Fruit fly (Drosophila melanogaster) whole organism, embryonic: ENCODE data around the gene Bet3.

Source experiments
- CG10147 ChIP-seq: fragments of 200-800 bp; sonication (Bioruptor generic); optimal IDR thresholded peaks from 2 replicates; lab custom pipeline; 2019; ENCODE audit warnings: missing biosample characterization, mild to moderate bottlenecking, missing genetic modification characterization, moderate library complexity
- CG1024 ChIP-seq: fragments of 200-800 bp; sonication (Bioruptor generic); IDR thresholded peaks from 2 replicates; pipeline ENCODE4 v1.3.6; 2022; ENCODE audit warnings: missing biosample characterization, missing genetic modification characterization
- CG12104 ChIP-seq: fragments of 200-800 bp; sonication (Bioruptor generic); optimal IDR thresholded peaks from 3 replicates; lab custom pipeline; 2016; ENCODE audit warnings: missing biosample characterization, missing genetic modification characterization
- CG12236 ChIP-seq: fragments of 200-800 bp; sonication (Bioruptor generic); optimal IDR thresholded peaks from 2 replicates; lab custom pipeline; 2016; ENCODE audit warnings: missing biosample characterization, missing genetic modification characterization
- CG12299 ChIP-seq: fragments of 200-800 bp; sonication (Bioruptor generic); optimal IDR thresholded peaks from 2 replicates; lab custom pipeline; 2018; ENCODE audit warnings: missing biosample characterization, mild to moderate bottlenecking, missing genetic modification characterization
- CG12769 ChIP-seq: fragments of 200-800 bp; sonication (Bioruptor generic); optimal IDR thresholded peaks from 2 replicates; lab custom pipeline; 2019; ENCODE audit warnings: missing biosample characterization, mild to moderate bottlenecking, missing genetic modification characterization, moderate library complexity
- CG14014 ChIP-seq: fragments of 200-800 bp; sonication (Bioruptor generic); IDR thresholded peaks from 2 replicates; pipeline ENCODE4 v1.3.6; 2022; ENCODE audit warnings: missing biosample characterization, missing genetic modification characterization
- CG15601 ChIP-seq: fragments of 200-800 bp; sonication (Bioruptor generic); optimal IDR thresholded peaks from 3 replicates; lab custom pipeline; 2019; ENCODE audit warnings: missing biosample characterization, mild to moderate bottlenecking, missing genetic modification characterization, moderate library complexity
- CG15696 ChIP-seq: fragments of 200-800 bp; sonication (Bioruptor generic); optimal IDR thresholded peaks from 2 replicates; lab custom pipeline; 2019; ENCODE audit warnings: missing biosample characterization, mild to moderate bottlenecking, missing genetic modification characterization, moderate library complexity
- CG16863 ChIP-seq: fragments of 200-800 bp; sonication (Bioruptor generic); optimal IDR thresholded peaks from 3 replicates; lab custom pipeline; 2016; ENCODE audit warnings: missing biosample characterization, missing genetic modification characterization
- CG17912 ChIP-seq: fragments of 200-800 bp; sonication (Bioruptor generic); optimal IDR thresholded peaks from 2 replicates; lab custom pipeline; 2018; ENCODE audit warnings: missing biosample characterization, mild to moderate bottlenecking, missing genetic modification characterization
- CG18262 ChIP-seq: fragments of 200-800 bp; optimal IDR thresholded peaks from 3 replicates; lab custom pipeline; 2019; ENCODE audit warnings: missing biosample characterization, mild to moderate bottlenecking, missing genetic modification characterization, moderate library complexity
- CG2120 ChIP-seq: fragments of 200-800 bp; sonication (Bioruptor generic); optimal IDR thresholded peaks from 3 replicates; lab custom pipeline; 2016; ENCODE audit warnings: missing biosample characterization, missing genetic modification characterization
- CG30431 ChIP-seq: fragments of 200-800 bp; sonication (Bioruptor generic); optimal IDR thresholded peaks from 2 replicates; lab custom pipeline; 2017; ENCODE audit warnings: missing biosample characterization, missing genetic modification characterization
- CG3163 ChIP-seq: fragments of 200-800 bp; sonication (Bioruptor generic); optimal IDR thresholded peaks from 3 replicates; lab custom pipeline; 2016; ENCODE audit warnings: missing biosample characterization, missing genetic modification characterization
- CG32767 ChIP-seq: fragments of 200-800 bp; sonication (Bioruptor generic); IDR thresholded peaks from 2 replicates; pipeline ENCODE4 v1.3.6; 2022; ENCODE audit warnings: missing biosample characterization, missing genetic modification characterization
- CG43689 ChIP-seq: fragments of 200-800 bp; sonication (Bioruptor generic); IDR thresholded peaks from 2 replicates; pipeline ENCODE4 v1.3.6; 2022; ENCODE audit warnings: missing biosample characterization, missing genetic modification characterization
- CG7556 ChIP-seq: fragments of 200-800 bp; sonication (Bioruptor generic); optimal IDR thresholded peaks from 2 replicates; lab custom pipeline; 2017; ENCODE audit warnings: missing biosample characterization, mild to moderate bottlenecking, missing genetic modification characterization
- CG8944 ChIP-seq: fragments of 200-800 bp; sonication (Bioruptor generic); optimal IDR thresholded peaks from 3 replicates; lab custom pipeline; 2016; ENCODE audit warnings: missing biosample characterization, missing genetic modification characterization
- D19B ChIP-seq: fragments of 200-800 bp; sonication (Bioruptor generic); optimal IDR thresholded peaks from 2 replicates; lab custom pipeline; 2017; ENCODE audit warnings: missing biosample characterization, mild to moderate bottlenecking, missing genetic modification characterization
- Ets65A ChIP-seq: fragments of 200-800 bp; sonication (Bioruptor generic); peaks from one replicate; lab custom pipeline; 2016; ENCODE audit warnings: missing biosample characterization, missing genetic modification characterization
- Gsc ChIP-seq: fragments of 200-800 bp; sonication (Bioruptor generic); IDR thresholded peaks from 2 replicates; pipeline ENCODE4 v1.3.6; 2022; ENCODE audit warnings: missing biosample characterization, missing genetic modification characterization
- H15 ChIP-seq: fragments of 200-800 bp; sonication (Bioruptor generic); IDR thresholded peaks from 3 replicates; pipeline ENCODE4 v1.3.6; 2022; ENCODE audit warnings: missing biosample characterization, missing genetic modification characterization
- MESR4 ChIP-seq: fragments of 200-800 bp; sonication (Bioruptor generic); optimal IDR thresholded peaks from 2 replicates; lab custom pipeline; 2018; ENCODE audit warnings: missing biosample characterization, mild to moderate bottlenecking, missing genetic modification characterization, moderate library complexity
- Mrtf ChIP-seq: fragments of 200-800 bp; sonication (Bioruptor generic); IDR thresholded peaks from 3 replicates; pipeline ENCODE4 v1.3.6; 2022; ENCODE audit warnings: missing biosample characterization, missing genetic modification characterization
- Nf-YB ChIP-seq: fragments of 200-800 bp; sonication (Bioruptor generic); optimal IDR thresholded peaks from 3 replicates; lab custom pipeline; 2019; ENCODE audit warnings: missing biosample characterization, mild to moderate bottlenecking, missing genetic modification characterization, moderate library complexity
- Pdp1 ChIP-seq, 2 experiments: fragments of 200-800 bp; sonication (Bioruptor generic); optimal IDR thresholded peaks; 3 replicates each; lab custom pipeline; 2016; ENCODE audit warnings: missing biosample characterization in 2 of 2, missing genetic modification characterization in 2 of 2, mild to moderate bottlenecking in 1 of 2, moderate library complexity in 1 of 2
- Ravus ChIP-seq: fragments of 200-800 bp; sonication (Bioruptor generic); IDR thresholded peaks from 2 replicates; pipeline ENCODE4 v1.3.6; 2022; ENCODE audit warnings: missing biosample characterization, missing genetic modification characterization
- Rx ChIP-seq: fragments of 200-800 bp; sonication (Bioruptor generic); IDR thresholded peaks from 2 replicates; pipeline ENCODE4 v1.3.6; 2022; ENCODE audit warnings: missing biosample characterization, missing genetic modification characterization
- Usf ChIP-seq: fragments of 200-800 bp; sonication (Bioruptor generic); optimal IDR thresholded peaks from 2 replicates; lab custom pipeline; 2017; ENCODE audit warnings: missing genotype, missing biosample characterization, missing genetic modification characterization
- al ChIP-seq: fragments of 200-800 bp; sonication (Bioruptor generic); IDR thresholded peaks from 2 replicates; pipeline ENCODE4 v1.3.6; 2022; ENCODE audit warnings: missing biosample characterization, missing genetic modification characterization
- ara ChIP-seq: fragments of 200-800 bp; sonication (Bioruptor generic); IDR thresholded peaks from 2 replicates; pipeline ENCODE4 v1.3.6; 2022; ENCODE audit warnings: missing biosample characterization, missing genetic modification characterization
- bcd ChIP-seq: fragments of 200-800 bp; sonication (Bioruptor generic); optimal IDR thresholded peaks from 2 replicates; lab custom pipeline; 2017; ENCODE audit warnings: missing biosample characterization, mild to moderate bottlenecking, missing genetic modification characterization
- dm ChIP-seq: fragments of 200-800 bp; sonication (Bioruptor generic); optimal IDR thresholded peaks from 3 replicates; lab custom pipeline; 2016; ENCODE audit warnings: missing biosample characterization, missing genetic modification characterization
- dpn ChIP-seq, 2 experiments: fragments of 200-800 bp; sonication (Bioruptor generic); optimal IDR thresholded peaks; 3 replicates each; lab custom pipeline; 2016; ENCODE audit warnings: missing biosample characterization in 2 of 2, missing genetic modification characterization in 2 of 2
- emc ChIP-seq: fragments of 200-800 bp; sonication (Bioruptor generic); optimal IDR thresholded peaks from 2 replicates; lab custom pipeline; 2016; ENCODE audit warnings: missing biosample characterization, missing genetic modification characterization
- fu2 ChIP-seq: fragments of 200-800 bp; sonication (Bioruptor generic); optimal IDR thresholded peaks from 2 replicates; lab custom pipeline; 2016; ENCODE audit warnings: missing biosample characterization, missing genetic modification characterization
- gce ChIP-seq: fragments of 200-800 bp; sonication (Bioruptor generic); IDR thresholded peaks from 3 replicates; pipeline ENCODE4 v1.3.6; 2022; ENCODE audit warnings: missing biosample characterization, missing genetic modification characterization
- gem ChIP-seq: fragments of 200-800 bp; sonication (Bioruptor generic); optimal IDR thresholded peaks from 2 replicates; lab custom pipeline; 2019; ENCODE audit warnings: missing biosample characterization, mild to moderate bottlenecking, missing genetic modification characterization, moderate library complexity
- hth ChIP-seq: fragments of >200 bp; optimal IDR thresholded peaks from 2 replicates; lab custom pipeline; 2017; ENCODE audit warnings: inconsistent platforms
- luna ChIP-seq: fragments of 200-800 bp; sonication (Bioruptor generic); optimal IDR thresholded peaks from 2 replicates; lab custom pipeline; 2016; ENCODE audit warnings: missing biosample characterization, missing genetic modification characterization
- nau ChIP-seq: fragments of 200-800 bp; sonication (Bioruptor generic); optimal IDR thresholded peaks from 3 replicates; lab custom pipeline; 2017; ENCODE audit warnings: missing biosample characterization, mild to moderate bottlenecking, missing genetic modification characterization, missing genetic modification reagents
- onecut ChIP-seq: fragments of 200-800 bp; sonication (Bioruptor generic); IDR thresholded peaks from 2 replicates; pipeline ENCODE4 v1.3.6; 2022; ENCODE audit warnings: missing biosample characterization, missing genetic modification characterization
- pb ChIP-seq: fragments of 200-800 bp; sonication (Bioruptor generic); optimal IDR thresholded peaks from 3 replicates; lab custom pipeline; 2016; ENCODE audit warnings: missing biosample characterization, missing genetic modification characterization
- pum ChIP-seq: fragments of 200-800 bp; sonication (Bioruptor generic); optimal IDR thresholded peaks from 2 replicates; lab custom pipeline; 2016; ENCODE audit warnings: missing biosample characterization, missing genetic modification characterization
- tna ChIP-seq: fragments of 200-800 bp; sonication (Bioruptor generic); IDR thresholded peaks from 2 replicates; pipeline ENCODE4 v1.3.6; 2022; ENCODE audit warnings: missing biosample characterization, missing genetic modification characterization; ENCODE audit not compliant: partially characterized antibody
- tup ChIP-seq: fragments of 200-800 bp; sonication (Bioruptor generic); optimal IDR thresholded peaks from 2 replicates; lab custom pipeline; 2016; ENCODE audit warnings: missing biosample characterization, mild to moderate bottlenecking, missing genetic modification characterization, moderate library complexity
- unc-4 ChIP-seq: fragments of 200-800 bp; sonication (Bioruptor generic); IDR thresholded peaks from 2 replicates; pipeline ENCODE4 v1.3.6; 2022; ENCODE audit warnings: missing biosample characterization, missing genetic modification characterization; ENCODE audit not compliant: partially characterized antibody
- wek ChIP-seq: fragments of 200-800 bp; sonication (Bioruptor generic); optimal IDR thresholded peaks from 3 replicates; lab custom pipeline; 2018; ENCODE audit warnings: missing biosample characterization, mild to moderate bottlenecking, missing genetic modification characterization, moderate library complexity
- zfh2 ChIP-seq: fragments of 200-800 bp; sonication (Bioruptor generic); optimal IDR thresholded peaks from 2 replicates; lab custom pipeline; 2016; ENCODE audit warnings: missing biosample characterization, missing genetic modification characterization

Gene Bet3

DNA sequence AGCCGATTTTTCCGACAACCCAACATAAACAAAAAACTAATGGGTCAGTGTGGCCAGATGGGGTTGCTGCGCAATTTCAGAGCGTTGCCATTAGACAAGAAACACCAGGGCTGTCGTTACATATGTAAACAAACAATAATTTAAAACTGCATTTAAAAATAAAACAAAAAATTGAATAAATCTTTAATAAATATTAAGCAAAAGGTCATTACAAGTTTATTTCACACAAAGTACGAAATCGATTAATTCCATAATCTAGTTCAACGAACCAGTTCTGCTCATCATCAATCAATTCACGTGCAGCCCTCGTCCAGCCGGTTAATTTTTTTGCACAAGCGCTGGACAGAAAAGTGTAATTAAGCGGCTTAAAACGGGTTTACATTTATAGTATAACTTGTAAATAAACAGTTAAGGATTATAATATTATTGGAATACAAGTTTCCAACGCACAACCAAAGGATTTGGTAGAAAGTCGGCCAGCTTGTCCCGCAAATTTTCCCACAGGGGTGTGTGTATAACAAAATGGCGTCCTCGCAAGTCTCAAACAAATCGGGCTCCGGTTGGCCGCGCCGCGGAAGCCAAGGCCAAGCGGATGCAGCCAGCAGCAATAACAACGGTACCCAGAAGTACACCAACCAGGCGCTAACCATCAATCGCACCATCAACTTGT is 31.2 kb downstream of the Bet3 start, which contains the start of the genes CG4022 and Cpsf5 (continued):
- no peak for TF ChIP-seq hth
- TF ChIP-seq MESR4 (GFP tag; lab: Kevin White, UChicago) = peak; percentile 50
- peak; percentile 72 for TF ChIP-seq zfh2 (GFP tag; lab: Kevin White, UChicago)
- no peak for TF ChIP-seq Gsc (GFP tag; lab: Robert Waterston, UW)
- peak; percentile 91 for TF ChIP-seq CG32767 (GFP tag; lab: Robert Waterston, UW)
- TF ChIP-seq dpn (GFP tag; optimal IDR thresholded peaks at IDR 0.05; lab: Kevin White, UChicago) = peak; percentile 66 to 85
- TF ChIP-seq nau (GFP tag; lab: Kevin White, UChicago) = peak; percentile 36
- peak; percentile 41 for TF ChIP-seq tup
- no peak for TF ChIP-seq fu2 (GFP tag; lab: Kevin White, UChicago)
- 0 out of 2 replicates have a peak, but pooled peaks have one; percentile 16 for TF ChIP-seq unc-4 (GFP tag; lab: Robert Waterston, UW)
- peak; percentile 71; the same call in 1 of the 2 replicates for TF ChIP-seq CG43689 (GFP tag; lab: Robert Waterston, UW)
- peak; percentile 45 for TF ChIP-seq CG16863 (GFP tag; lab: Kevin White, UChicago)
- no peak for TF ChIP-seq luna
- peak; percentile 61 for TF ChIP-seq pum (GFP tag; lab: Kevin White, UChicago)
- TF ChIP-seq CG12769 (tag; lab: Kevin White, UChicago) = peak; percentile 71
- TF ChIP-seq Nf-YB (GFP tag; lab: Kevin White, UChicago) = peak; percentile 70
- TF ChIP-seq ara (GFP tag; lab: Robert Waterston, UW) = peak; percentile 87
- peak; percentile 70 to 79 for TF ChIP-seq Pdp1 (GFP tag; optimal IDR thresholded peaks at IDR 0.05; lab: Kevin White, UChicago)
- peak; percentile 71 for TF ChIP-seq CG10147 (GFP tag; lab: Kevin White, UChicago)
- TF ChIP-seq CG7556 (GFP tag; lab: Kevin White, UChicago) = peak; percentile 78
- TF ChIP-seq Usf = peak; percentile 32
- TF ChIP-seq CG8944 (GFP tag; lab: Kevin White, UChicago) = peak; percentile 3
- peak; percentile 80; the same call in 1 of the 3 replicates for TF ChIP-seq gce (GFP tag; lab: Robert Waterston, UW)
- peak; percentile 45 for TF ChIP-seq D19B (GFP tag; lab: Kevin White, UChicago)
- TF ChIP-seq bcd (GFP tag; lab: Kevin White, UChicago) = peak; percentile 73
- peak; percentile 66 for TF ChIP-seq CG1024
- peak; percentile 82 for TF ChIP-seq CG14014 (GFP tag; lab: Robert Waterston, UW)
- no peak for TF ChIP-seq CG12236 (GFP tag; lab: Kevin White, UChicago)
- peak; percentile 56 for TF ChIP-seq CG17912 (GFP tag; lab: Kevin White, UChicago)
- TF ChIP-seq CG15601 (tag; lab: Kevin White, UChicago) = peak; percentile 86
- TF ChIP-seq pb (GFP tag; lab: Kevin White, UChicago) = peak; percentile 31
- no peak for TF ChIP-seq wek (GFP tag; lab: Kevin White, UChicago)
- peak; percentile 30 for TF ChIP-seq dm (GFP tag; lab: Kevin White, UChicago)
- peak; percentile 85 for TF ChIP-seq CG15696 (tag; lab: Kevin White, UChicago)
- TF ChIP-seq Mrtf (GFP tag; lab: Robert Waterston, UW) = peak; percentile 40; the same call in 1 of the 3 replicates
- TF ChIP-seq tna (GFP tag; lab: Robert Waterston, UW) = no peak
- TF ChIP-seq gem = peak; percentile 93
- TF ChIP-seq Ets65A = peak; percentile 90
- TF ChIP-seq CG2120 (GFP tag; lab: Kevin White, UChicago) = peak; percentile 89
- TF ChIP-seq CG12299 = peak; percentile 84
- TF ChIP-seq CG3163 = peak; percentile 18
- peak; percentile 25; the same call in 1 of the 2 replicates for TF ChIP-seq Ravus (GFP tag; lab: Robert Waterston, UW)
- TF ChIP-seq CG12104 = peak; percentile 85
- TF ChIP-seq CG18262 (tag; lab: Kevin White, UChicago) = peak; percentile 84
- peak; percentile 38; the same call in 1 of the 2 replicates for TF ChIP-seq Rx (GFP tag; lab: Robert Waterston, UW)
- peak; percentile 79 for TF ChIP-seq al (GFP tag; lab: Robert Waterston, UW)
- peak; percentile 27 for TF ChIP-seq emc (GFP tag; lab: Kevin White, UChicago)
- TF ChIP-seq H15 (GFP tag; lab: Robert Waterston, UW) = peak; percentile 69; the same call in 2 of the 3 replicates
- peak; percentile 81 for TF ChIP-seq onecut (GFP tag; lab: Robert Waterston, UW)
- peak; percentile 52 for TF ChIP-seq CG30431 (GFP tag; lab: Kevin White, UChicago)
